Worm (Caenorhabditis elegans) whole organism, young adult: Measurements from ENCODE around the gene Y69A2AR.24.

Experiments used
- F23B12.7 ChIP-seq: sonication (generic microtip); optimal IDR thresholded peaks from 2 replicates; lab custom pipeline; 2017; ENCODE audit warnings: missing genetic modification characterization, mild to moderate bottlenecking, missing compliant biosample characterization, antibody characterized with exemption, moderate library complexity; ENCODE audit not compliant: insufficient read depth
- K12H6.12 ChIP-seq: fragments of 200-800 bp; sonication (Bioruptor generic); optimal IDR thresholded peaks from 2 replicates; lab custom pipeline; 2018; ENCODE audit warnings: mild to moderate bottlenecking, missing genetic modification characterization, missing compliant biosample characterization
- Y53G8AR.9 ChIP-seq: fragments of 200-800 bp; sonication (Bioruptor generic); conservative IDR thresholded peaks from 2 replicates; pipeline ENCODE4 v1.3.6; 2022; ENCODE audit warnings: missing genetic modification reagents, missing genetic modification characterization, missing compliant biosample characterization
- ama-1 ChIP-seq, 3 experiments: fragments of 150-350 bp in 1 of 3; sonication (generic microtip) in 2 of 3; optimal IDR thresholded peaks; 2 replicates each; lab custom pipeline; 2014 to 2018; ENCODE audit warnings: missing biosample characterization in 2 of 3, missing genetic modification characterization in 2 of 3, missing genetic modification reagents in 2 of 3
- ets-4 ChIP-seq: fragments of 200-800 bp; sonication (Bioruptor generic); optimal IDR thresholded peaks from 2 replicates; lab custom pipeline; 2018; ENCODE audit warnings: mild to moderate bottlenecking, missing genetic modification characterization, missing compliant biosample characterization
- gei-17 ChIP-seq: fragments of 200-800 bp; sonication (Bioruptor generic); optimal IDR thresholded peaks from 2 replicates; lab custom pipeline; 2018; ENCODE audit warnings: mild to moderate bottlenecking, missing genetic modification characterization, missing compliant biosample characterization
- hmg-20 ChIP-seq: fragments of 200-800 bp; sonication (Bioruptor generic); IDR thresholded peaks from 2 replicates; pipeline ENCODE4 v1.3.6; 2022; ENCODE audit warnings: missing genetic modification reagents, missing genetic modification characterization, missing compliant biosample characterization
- zfh-2 ChIP-seq: fragments of 200-800 bp; sonication (Bioruptor generic); conservative IDR thresholded peaks from 2 replicates; pipeline ENCODE4 v1.3.6; 2022; ENCODE audit warnings: missing genetic modification reagents, missing genetic modification characterization, missing compliant biosample characterization

DNA sequence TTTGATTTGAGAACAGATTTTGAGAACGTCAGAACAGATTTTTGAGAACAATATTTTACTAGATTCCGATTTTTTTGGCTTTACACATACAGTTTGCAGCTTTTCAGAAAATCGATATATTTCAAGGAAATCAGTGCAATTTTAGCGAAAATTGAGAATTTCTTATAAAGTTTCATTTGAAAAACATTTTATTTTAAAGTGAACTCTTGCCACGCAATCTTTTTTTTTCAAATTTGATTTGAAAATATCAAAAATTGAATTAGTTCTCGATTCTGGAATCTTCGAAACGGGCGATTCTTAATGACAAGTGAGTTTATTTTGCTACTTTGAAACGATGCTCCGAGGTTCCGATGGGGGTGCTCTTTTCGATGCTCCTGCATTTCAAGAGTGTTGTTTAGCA is 8.2 kb upstream of the Y69A2AR.24 start, which contains the start of gene Y69A2AR.51:
- TF ChIP-seq gei-17 (GFP tag; lab: Kevin White, UChicago): no peak
- no peak for TF ChIP-seq hmg-20 (GFP tag; lab: Robert Waterston, UW)
- TF ChIP-seq ets-4 (GFP tag; lab: Kevin White, UChicago): no peak
- no peak for TF ChIP-seq K12H6.12 (tag; lab: Kevin White, UChicago)
- TF ChIP-seq ama-1 (optimal IDR thresholded peaks at IDR 0.05; lab: Kevin White, UChicago): no peak
- TF ChIP-seq ama-1 (GFP tag; optimal IDR thresholded peaks at IDR 0.05; lab: Kevin White, UChicago): no peak
- no peak for TF ChIP-seq zfh-2 (GFP tag; lab: Robert Waterston, UW)
- no peak for TF ChIP-seq Y53G8AR.9
- no peak for TF ChIP-seq F23B12.7
